Worm (Caenorhabditis elegans) whole organism, L4/young adult: ENCODE results near the gene B0454.5.

ENCODE experiments used
- W03F9.2 ChIP-seq: fragments of 150-350 bp; optimal IDR thresholded peaks from 2 replicates; lab custom pipeline; 2014; ENCODE audit warnings: missing biosample characterization, missing genetic modification characterization
- dao-5 ChIP-seq: sonication (generic microtip); optimal IDR thresholded peaks from 2 replicates; lab custom pipeline; 2016; ENCODE audit warnings: missing genotype, missing genetic modification characterization, moderate library complexity, missing compliant biosample characterization
- him-1 ChIP-seq: sonication (generic microtip); optimal IDR thresholded peaks from 2 replicates; lab custom pipeline; 2016; ENCODE audit warnings: missing genotype, missing genetic modification reagents, missing genetic modification characterization, missing compliant biosample characterization

ce11 chrII:3024655-3025054, 14.0 kb upstream of the B0454.5 start:
- TF ChIP-seq him-1 (no peak), dao-5 (tag; lab: Kevin White, UChicago) (no peak), W03F9.2 (tag; lab: Kevin White, UChicago) (no peak)
